Worm (Caenorhabditis elegans): ENCODE results near the gene ech-4.

The ech-4 gene

ce11 chrII:10798429-10798893, 22.4 kb upstream of the ech-4 start, which contains the start of gene npp-19 (continued):
- TF ChIP-seq ztf-6 (GFP tag; IDR thresholded peaks at IDR 0.05) = no peak
- TF ChIP-seq F49E8.2 (tag; optimal IDR thresholded peaks at IDR 0.05; ENCODE audit: insufficient read depth) = no peak
- peak; percentile 42 for TF ChIP-seq snpc-1.3 (tag; optimal IDR thresholded peaks at IDR 0.05; ENCODE audit: insufficient read depth)
- TF ChIP-seq ztf-18 (tag; optimal IDR thresholded peaks at IDR 0.05) = no peak
- peak; percentile 90 for TF ChIP-seq efl-1 (GFP tag; optimal IDR thresholded peaks at IDR 0.05)
- no peak for TF ChIP-seq bed-1 (GFP tag; IDR thresholded peaks at IDR 0.05)
- TF ChIP-seq attf-3 (GFP tag; conservative IDR thresholded peaks at IDR 0.05) = no peak
- TF ChIP-seq ztf-28 (GFP tag; IDR thresholded peaks at IDR 0.05) = no peak
- TF ChIP-seq nhr-27 (tag; optimal IDR thresholded peaks at IDR 0.05) = no peak
- TF ChIP-seq sptf-2 (GFP tag; optimal IDR thresholded peaks at IDR 0.05) = no peak
- no peak for TF ChIP-seq akir-1 (GFP tag; optimal IDR thresholded peaks at IDR 0.05)
- TF ChIP-seq die-1 (tag; optimal IDR thresholded peaks at IDR 0.05) = no peak
- peak; percentile 24 for TF ChIP-seq lsl-1 (GFP tag; optimal IDR thresholded peaks at IDR 0.05)
- no peak for TF ChIP-seq let-607 (tag; optimal IDR thresholded peaks at IDR 0.05)
- TF ChIP-seq madf-3 (GFP tag; IDR thresholded peaks at IDR 0.05) = no peak
- TF ChIP-seq cebp-1 (GFP tag; IDR thresholded peaks at IDR 0.05) = no peak
- TF ChIP-seq cebp-1 (tag; optimal IDR thresholded peaks at IDR 0.05) = peak; percentile 2
- no peak for TF ChIP-seq B0019.2 (GFP tag; conservative IDR thresholded peaks at IDR 0.05)
- TF ChIP-seq lir-1 (GFP tag; conservative IDR thresholded peaks at IDR 0.05) = no peak
- TF ChIP-seq hlh-26 (GFP tag; conservative IDR thresholded peaks at IDR 0.05) = no peak
- TF ChIP-seq gei-17 (GFP tag; optimal IDR thresholded peaks at IDR 0.05) = no peak
- TF ChIP-seq F57A8.1 (GFP tag; optimal IDR thresholded peaks at IDR 0.05) = no peak
- no peak for TF ChIP-seq ceh-91 (GFP tag; IDR thresholded peaks at IDR 0.05)
- 0 out of 2 replicates have a peak, but pooled peaks have one; percentile 34 for TF ChIP-seq nfyb-1 (GFP tag; IDR thresholded peaks at IDR 0.05)
- no peak for TF ChIP-seq ztf-25 (GFP tag; IDR thresholded peaks at IDR 0.05)
- TF ChIP-seq nfya-2 (GFP tag; IDR thresholded peaks at IDR 0.05) = no peak
- TF ChIP-seq D2030.7 (GFP tag; IDR thresholded peaks at IDR 0.05) = no peak
- TF ChIP-seq F10E7.11 (tag; optimal IDR thresholded peaks at IDR 0.05) = no peak
- no peak for TF ChIP-seq dox-1 (GFP tag; IDR thresholded peaks at IDR 0.05)
- peak; percentile 55 for TF ChIP-seq mcd-1 (GFP tag; IDR thresholded peaks at IDR 0.05)
- peak; percentile 47 for TF ChIP-seq F33H1.4 (GFP tag; IDR thresholded peaks at IDR 0.05)
- no peak for TF ChIP-seq fkh-3 (tag; optimal IDR thresholded peaks at IDR 0.05)
- no peak for TF ChIP-seq Y53F4B.3 (GFP tag; IDR thresholded peaks at IDR 0.05)
- no peak for TF ChIP-seq unc-130 (GFP tag; optimal IDR thresholded peaks at IDR 0.05)
- no peak for TF ChIP-seq ceh-58 (GFP tag; IDR thresholded peaks at IDR 0.05)
- TF ChIP-seq Y53G8AR.9 (GFP tag; conservative IDR thresholded peaks at IDR 0.05) = no peak
- no peak for TF ChIP-seq madf-10 (tag; optimal IDR thresholded peaks at IDR 0.05)
- TF ChIP-seq mes-4 (tag; optimal IDR thresholded peaks at IDR 0.05) = no peak
- no peak for TF ChIP-seq ama-1 (optimal IDR thresholded peaks at IDR 0.05)
- TF ChIP-seq ama-1 (GFP tag; optimal IDR thresholded peaks at IDR 0.05) = no peak

ce11 chrII:10800209-10800608, 20.6 kb upstream of the ech-4 start:
- TF ChIP-seq F57C9.4 (tag; optimal IDR thresholded peaks at IDR 0.05) = no peak
- TF ChIP-seq let-526 (GFP tag; IDR thresholded peaks at IDR 0.05) = no peak
- TF ChIP-seq zfh-2 (GFP tag; conservative IDR thresholded peaks at IDR 0.05) = no peak
- no peak for TF ChIP-seq egrh-3 (GFP tag; IDR thresholded peaks at IDR 0.05)
- no peak for TF ChIP-seq sptf-2 (GFP tag; optimal IDR thresholded peaks at IDR 0.05)
- TF ChIP-seq him-1 (tag; optimal IDR thresholded peaks at IDR 0.05) = no peak
- TF ChIP-seq aptf-3 (GFP tag; IDR thresholded peaks at IDR 0.05) = no peak
- no peak for TF ChIP-seq hsf-1 (GFP tag; IDR thresholded peaks at IDR 0.05)
- TF ChIP-seq hrde-1 (tag; optimal IDR thresholded peaks at IDR 0.05; ENCODE audit: borderline replicate concordance) = no peak
- TF ChIP-seq ztf-25 (GFP tag; IDR thresholded peaks at IDR 0.05) = no peak
- no peak for TF ChIP-seq atf-7 (tag; optimal IDR thresholded peaks at IDR 0.05)
- no peak for TF ChIP-seq hlh-26 (GFP tag; conservative IDR thresholded peaks at IDR 0.05)
- TF ChIP-seq F55B11.4 (tag; optimal IDR thresholded peaks at IDR 0.05; ENCODE audit: borderline replicate concordance, insufficient read depth) = no peak
- no peak for TF ChIP-seq ztf-3 (GFP tag; optimal IDR thresholded peaks at IDR 0.05)
